Worm (Caenorhabditis elegans) whole organism, young adult: Measurements from ENCODE around the gene C56G2.5.

Experiments
- B0261.1 ChIP-seq: sonication (generic microtip); optimal IDR thresholded peaks from 2 replicates; lab custom pipeline; 2016; ENCODE audit warnings: mild to moderate bottlenecking, missing genetic modification characterization, moderate library complexity, missing compliant biosample characterization
- F39B2.1 ChIP-seq: fragments of 200-800 bp; sonication (Bioruptor generic); IDR thresholded peaks from 2 replicates; pipeline ENCODE4 v1.3.6; 2022; ENCODE audit warnings: missing genetic modification reagents, missing genetic modification characterization, missing compliant biosample characterization
- K12H6.12 ChIP-seq: fragments of 200-800 bp; sonication (Bioruptor generic); optimal IDR thresholded peaks from 2 replicates; lab custom pipeline; 2018; ENCODE audit warnings: mild to moderate bottlenecking, missing genetic modification characterization, missing compliant biosample characterization
- attf-5 ChIP-seq: fragments of 200-800 bp; sonication (Bioruptor generic); optimal IDR thresholded peaks from 2 replicates; lab custom pipeline; 2018; ENCODE audit warnings: mild to moderate bottlenecking, missing genetic modification characterization, missing compliant biosample characterization
- egl-44 ChIP-seq: fragments of 200-800 bp; sonication (Bioruptor generic); IDR thresholded peaks from 2 replicates; pipeline ENCODE4 v1.3.6; 2022; ENCODE audit warnings: missing genetic modification reagents, missing genetic modification characterization, missing compliant biosample characterization
- madf-6 ChIP-seq: fragments of 200-800 bp; sonication (Bioruptor generic); IDR thresholded peaks from 2 replicates; pipeline ENCODE4 v1.3.6; 2022; ENCODE audit warnings: missing genetic modification reagents, missing genetic modification characterization, missing compliant biosample characterization
- ztf-3 ChIP-seq: fragments of 200-800 bp; sonication (Bioruptor generic); optimal IDR thresholded peaks from 2 replicates; lab custom pipeline; 2018; ENCODE audit warnings: mild to moderate bottlenecking, missing genetic modification characterization, missing compliant biosample characterization

- TF ChIP-seq K12H6.12, result no peak
- TF ChIP-seq madf-6 (GFP tag; lab: Robert Waterston, UW), result no peak
- TF ChIP-seq attf-5 (GFP tag; lab: Kevin White, UChicago), result no peak
- no peak for TF ChIP-seq egl-44
- no peak for TF ChIP-seq B0261.1 (tag; lab: Kevin White, UChicago)
- no peak for TF ChIP-seq F39B2.1 (GFP tag; lab: Robert Waterston, UW)
- no peak for TF ChIP-seq ztf-3 (GFP tag; lab: Kevin White, UChicago)
Observed at ce11 chrIII:6300297-6300696, 23.7 kb downstream of the C56G2.5 start.
